Worm (Caenorhabditis elegans): ENCODE measurements around the gene C02F5.14.

DNA sequence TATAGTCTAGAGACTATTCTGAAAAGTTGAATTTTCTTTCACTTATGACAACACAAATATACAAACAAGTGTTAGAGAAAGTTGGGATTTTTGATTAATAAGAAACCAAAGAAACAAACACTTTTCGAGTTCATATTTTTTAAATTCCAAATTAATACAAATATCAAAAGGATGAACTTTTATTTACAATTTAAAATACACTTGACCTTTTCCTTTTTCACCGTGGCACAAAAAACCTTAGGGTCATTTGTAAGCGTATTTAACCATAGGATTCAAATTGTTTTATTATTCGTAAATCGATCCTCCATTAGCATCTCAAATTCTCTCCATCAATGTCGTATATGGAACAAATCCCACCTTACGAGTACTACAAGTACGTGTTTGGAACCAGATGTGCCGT lies 566 bp upstream of the C02F5.14 start, which contains the start of gene C02F5.5:
- TF ChIP-seq Y22D7AL.16 (tag; optimal IDR thresholded peaks at IDR 0.05) (no peak), eyg-1 (tag; optimal IDR thresholded peaks at IDR 0.05) (no peak), T23F11.4 (GFP tag; optimal IDR thresholded peaks at IDR 0.05) (no peak), rnt-1 (tag; optimal IDR thresholded peaks at IDR 0.05) (no peak)
